Fruit fly (Drosophila melanogaster) whole organism, embryonic: ENCODE results near the gene CG13114.
A peak's percentile ranks its signal among the peaks of the same experiment; 100 is the strongest.

ENCODE experiments used
- Abd-B ChIP-seq: fragments of 200-800 bp; sonication (Bioruptor generic); optimal IDR thresholded peaks from 2 replicates; lab custom pipeline; 2018; ENCODE audit warnings: missing biosample characterization, mild to moderate bottlenecking, missing genetic modification characterization, moderate library complexity
- Atf3 ChIP-seq: fragments of 200-800 bp; sonication (Bioruptor generic); optimal IDR thresholded peaks from 3 replicates; lab custom pipeline; 2016; ENCODE audit warnings: missing biosample characterization, missing genetic modification characterization
- Bgb ChIP-seq: fragments of 200-800 bp; sonication (Bioruptor generic); IDR thresholded peaks from 2 replicates; pipeline ENCODE4 v1.3.6; 2022; ENCODE audit warnings: missing biosample characterization, missing genetic modification characterization; ENCODE audit not compliant: partially characterized antibody
- CG10565 ChIP-seq: fragments of 200-800 bp; sonication (Bioruptor generic); optimal IDR thresholded peaks from 3 replicates; lab custom pipeline; 2016; ENCODE audit warnings: missing biosample characterization, mild to moderate bottlenecking, missing genetic modification characterization
- CG10959 ChIP-seq: fragments of 200-800 bp; sonication (Bioruptor generic); IDR thresholded peaks from 2 replicates; pipeline ENCODE4 v1.3.6; 2022; ENCODE audit warnings: missing biosample characterization, missing genetic modification characterization
- CG12071 ChIP-seq: fragments of 200-800 bp; sonication (Bioruptor generic); optimal IDR thresholded peaks from 3 replicates; lab custom pipeline; 2018; ENCODE audit warnings: missing biosample characterization, mild to moderate bottlenecking, missing genetic modification characterization
- CG14667 ChIP-seq: fragments of 200-800 bp; sonication (Bioruptor generic); IDR thresholded peaks from 2 replicates; pipeline ENCODE4 v1.3.6; 2022; ENCODE audit warnings: missing biosample characterization, missing genetic modification characterization
- CG14965 ChIP-seq: fragments of 200-800 bp; sonication (Bioruptor generic); optimal IDR thresholded peaks from 2 replicates; lab custom pipeline; 2016; ENCODE audit warnings: missing biosample characterization, missing genetic modification characterization, borderline replicate concordance
- CG18599 ChIP-seq: fragments of 200-800 bp; sonication (Bioruptor generic); optimal IDR thresholded peaks from 3 replicates; lab custom pipeline; 2017; ENCODE audit warnings: missing biosample characterization, missing genetic modification characterization, mild to moderate bottlenecking, moderate library complexity, missing genetic modification reagents
- CG2889 ChIP-seq: fragments of 200-800 bp; sonication (Bioruptor generic); IDR thresholded peaks from 3 replicates; pipeline ENCODE4 v1.3.6; 2022; ENCODE audit warnings: missing biosample characterization, missing genetic modification characterization
- CG34224 ChIP-seq: fragments of 200-800 bp; sonication (Bioruptor generic); IDR thresholded peaks from 3 replicates; pipeline ENCODE4 v1.3.6; 2022; ENCODE audit warnings: missing biosample characterization, missing genetic modification characterization; ENCODE audit not compliant: partially characterized antibody
- CG42726 ChIP-seq: fragments of 200-800 bp; sonication (Bioruptor generic); IDR thresholded peaks from 2 replicates; pipeline ENCODE4 v1.3.6; 2022; ENCODE audit warnings: missing biosample characterization, missing genetic modification characterization; ENCODE audit not compliant: partially characterized antibody
- CG4328 ChIP-seq: fragments of 200-800 bp; sonication (Bioruptor generic); optimal IDR thresholded peaks from 3 replicates; lab custom pipeline; 2017; ENCODE audit warnings: missing biosample characterization, missing genetic modification reagents, missing genetic modification characterization
- CG43689 ChIP-seq: fragments of 200-800 bp; sonication (Bioruptor generic); IDR thresholded peaks from 2 replicates; pipeline ENCODE4 v1.3.6; 2022; ENCODE audit warnings: missing biosample characterization, missing genetic modification characterization
- CG6175 ChIP-seq: fragments of 200-800 bp; sonication (Bioruptor generic); IDR thresholded peaks from 3 replicates; pipeline ENCODE4 v1.3.6; 2022; ENCODE audit warnings: missing biosample characterization, missing genetic modification characterization
- CG6813 ChIP-seq: fragments of 200-800 bp; sonication (Bioruptor generic); optimal IDR thresholded peaks from 2 replicates; lab custom pipeline; 2017; ENCODE audit warnings: missing biosample characterization, missing genetic modification characterization, mild to moderate bottlenecking, moderate library complexity, missing genetic modification reagents
- CG7271 ChIP-seq: fragments of 200-800 bp; sonication (Bioruptor generic); optimal IDR thresholded peaks from 2 replicates; lab custom pipeline; 2018; ENCODE audit warnings: missing biosample characterization, mild to moderate bottlenecking, missing genetic modification characterization, moderate library complexity
- CG8388 ChIP-seq: fragments of 200-800 bp; sonication (Bioruptor generic); optimal IDR thresholded peaks from 2 replicates; lab custom pipeline; 2019; ENCODE audit warnings: missing biosample characterization, mild to moderate bottlenecking, missing genetic modification characterization, moderate library complexity
- Drgx ChIP-seq: fragments of 200-800 bp; sonication (Bioruptor generic); IDR thresholded peaks from 2 replicates; pipeline ENCODE4 v1.3.6; 2022; ENCODE audit warnings: missing biosample characterization, missing genetic modification characterization
- Ets65A ChIP-seq: fragments of 200-800 bp; sonication (Bioruptor generic); peaks from one replicate; lab custom pipeline; 2016; ENCODE audit warnings: missing biosample characterization, missing genetic modification characterization
- HHEX ChIP-seq: fragments of 200-800 bp; sonication (Bioruptor generic); optimal IDR thresholded peaks from 3 replicates; lab custom pipeline; 2017; ENCODE audit warnings: missing biosample characterization, mild to moderate bottlenecking, missing genetic modification characterization, missing genetic modification reagents
- HLH3B ChIP-seq: fragments of 200-800 bp; sonication (Bioruptor generic); IDR thresholded peaks from 2 replicates; pipeline ENCODE4 v1.3.6; 2022; ENCODE audit warnings: missing biosample characterization, missing genetic modification characterization
- Max ChIP-seq: fragments of 200-800 bp; sonication (Bioruptor generic); optimal IDR thresholded peaks from 2 replicates; lab custom pipeline; 2016; ENCODE audit warnings: missing biosample characterization, mild to moderate bottlenecking, missing genetic modification characterization
- Nf-YC ChIP-seq: fragments of 200-800 bp; optimal IDR thresholded peaks from 3 replicates; lab custom pipeline; 2019; ENCODE audit warnings: missing biosample characterization, mild to moderate bottlenecking, missing genetic modification characterization, moderate library complexity
- Rfx ChIP-seq: fragments of 200-800 bp; sonication (Bioruptor generic); IDR thresholded peaks from 2 replicates; pipeline ENCODE4 v1.3.6; 2022; ENCODE audit warnings: missing biosample characterization, missing genetic modification characterization
- Ssrp ChIP-seq: fragments of 200-800 bp; sonication (Bioruptor generic); optimal IDR thresholded peaks from 2 replicates; lab custom pipeline; 2018; ENCODE audit warnings: missing biosample characterization, mild to moderate bottlenecking, missing genetic modification characterization, moderate library complexity
- Stat92E ChIP-seq, 3 experiments: fragments of >200 bp in 2 of 3; fragments of 200-800 bp in 1 of 3; sonication (Bioruptor generic) in 1 of 3; optimal IDR thresholded peaks; 2 replicates each; lab custom pipeline; 2017 to 2019; ENCODE audit warnings: missing biosample characterization in 3 of 3, missing genetic modification characterization in 3 of 3, mild to moderate bottlenecking in 1 of 3, moderate library complexity in 1 of 3
- Trl ChIP-seq, 3 experiments: fragments of >200 bp in 2 of 3; fragments of 200-800 bp in 1 of 3; sonication (Bioruptor generic) in 1 of 3; optimal IDR thresholded peaks; 2 replicates in 1 of 3; 3 replicates in 2 of 3; lab custom pipeline; 2016 to 2017; ENCODE audit warnings: missing biosample characterization in 1 of 3, missing genetic modification characterization in 1 of 3
- Vsx1 ChIP-seq: fragments of 200-800 bp; sonication (Bioruptor generic); optimal IDR thresholded peaks from 2 replicates; lab custom pipeline; 2017; ENCODE audit warnings: missing biosample characterization, mild to moderate bottlenecking, missing genetic modification characterization, missing genetic modification reagents
- aop ChIP-seq: fragments of 200-800 bp; sonication (Bioruptor generic); IDR thresholded peaks from 2 replicates; pipeline ENCODE4 v1.3.6; 2022; ENCODE audit warnings: missing biosample characterization, missing genetic modification characterization
- bbx ChIP-seq: fragments of 200-800 bp; sonication (Bioruptor generic); IDR thresholded peaks from 2 replicates; pipeline ENCODE4 v1.3.6; 2022; ENCODE audit warnings: missing biosample characterization, missing genetic modification characterization; ENCODE audit not compliant: partially characterized antibody
- cad ChIP-seq: fragments of >200 bp; optimal IDR thresholded peaks from 2 replicates; lab custom pipeline; 2017; ENCODE audit warnings: missing biosample characterization, missing genetic modification characterization
- chm ChIP-seq: fragments of 200-800 bp; sonication (Bioruptor generic); IDR thresholded peaks from 2 replicates; pipeline ENCODE4 v1.3.6; 2022; ENCODE audit warnings: missing biosample characterization, missing genetic modification characterization
- ci ChIP-seq: fragments of 200-800 bp; sonication (Bioruptor generic); IDR thresholded peaks from 3 replicates; pipeline ENCODE4 v1.3.6; 2022; ENCODE audit warnings: missing biosample characterization, missing genetic modification characterization
- crp ChIP-seq, 2 experiments: fragments of 200-800 bp; sonication (Bioruptor generic); optimal IDR thresholded peaks; 2 replicates in 1 of 2; 3 replicates in 1 of 2; lab custom pipeline; 2017; ENCODE audit warnings: missing biosample characterization in 2 of 2, missing genetic modification characterization in 2 of 2, mild to moderate bottlenecking in 1 of 2, moderate library complexity in 1 of 2
- dysf ChIP-seq: fragments of 200-800 bp; sonication (Bioruptor generic); IDR thresholded peaks from 3 replicates; pipeline ENCODE4 v1.3.6; 2022; ENCODE audit warnings: missing biosample characterization, missing genetic modification characterization
- gce ChIP-seq: fragments of 200-800 bp; sonication (Bioruptor generic); IDR thresholded peaks from 3 replicates; pipeline ENCODE4 v1.3.6; 2022; ENCODE audit warnings: missing biosample characterization, missing genetic modification characterization
- gfzf ChIP-seq: fragments of 200-800 bp; sonication (Bioruptor generic); optimal IDR thresholded peaks from 2 replicates; lab custom pipeline; 2016; ENCODE audit warnings: missing biosample characterization, mild to moderate bottlenecking, missing genetic modification characterization, moderate library complexity
- luna ChIP-seq: fragments of 200-800 bp; sonication (Bioruptor generic); optimal IDR thresholded peaks from 2 replicates; lab custom pipeline; 2016; ENCODE audit warnings: missing biosample characterization, missing genetic modification characterization
- otp ChIP-seq: fragments of 200-800 bp; sonication (Bioruptor generic); IDR thresholded peaks from 3 replicates; pipeline ENCODE4, ENCODE4 v1.3.6; 2022; ENCODE audit warnings: missing biosample characterization, missing genetic modification characterization
- phol ChIP-seq: fragments of 200-800 bp; sonication (Bioruptor generic); optimal IDR thresholded peaks from 3 replicates; lab custom pipeline; 2018; ENCODE audit warnings: missing biosample characterization, mild to moderate bottlenecking, missing genetic modification characterization, moderate library complexity
- pum ChIP-seq: fragments of 200-800 bp; sonication (Bioruptor generic); optimal IDR thresholded peaks from 2 replicates; lab custom pipeline; 2016; ENCODE audit warnings: missing biosample characterization, missing genetic modification characterization
- run ChIP-seq: fragments of 200-800 bp; sonication (Bioruptor generic); optimal IDR thresholded peaks from 3 replicates; lab custom pipeline; 2018; ENCODE audit warnings: missing biosample characterization, mild to moderate bottlenecking, missing genetic modification characterization
- shn ChIP-seq: fragments of 200-800 bp; sonication (Bioruptor generic); optimal IDR thresholded peaks from 3 replicates; lab custom pipeline; 2016; ENCODE audit warnings: missing biosample characterization, missing genetic modification characterization
- sima ChIP-seq: fragments of 200-800 bp; sonication (Bioruptor generic); optimal IDR thresholded peaks from 2 replicates; lab custom pipeline; 2016; ENCODE audit warnings: missing biosample characterization, missing genetic modification characterization
- tap ChIP-seq: fragments of 200-800 bp; optimal IDR thresholded peaks from 3 replicates; lab custom pipeline; 2019; ENCODE audit warnings: missing biosample characterization, mild to moderate bottlenecking, missing genetic modification characterization, moderate library complexity
- wor ChIP-seq: fragments of 200-800 bp; sonication (Bioruptor generic); IDR thresholded peaks from 2 replicates; pipeline ENCODE4 v1.3.6; 2022; ENCODE audit warnings: missing biosample characterization, missing genetic modification characterization
- yki ChIP-seq: fragments of >200 bp; optimal IDR thresholded peaks from 3 replicates; lab custom pipeline; 2018

The CG13114 gene

DNA sequence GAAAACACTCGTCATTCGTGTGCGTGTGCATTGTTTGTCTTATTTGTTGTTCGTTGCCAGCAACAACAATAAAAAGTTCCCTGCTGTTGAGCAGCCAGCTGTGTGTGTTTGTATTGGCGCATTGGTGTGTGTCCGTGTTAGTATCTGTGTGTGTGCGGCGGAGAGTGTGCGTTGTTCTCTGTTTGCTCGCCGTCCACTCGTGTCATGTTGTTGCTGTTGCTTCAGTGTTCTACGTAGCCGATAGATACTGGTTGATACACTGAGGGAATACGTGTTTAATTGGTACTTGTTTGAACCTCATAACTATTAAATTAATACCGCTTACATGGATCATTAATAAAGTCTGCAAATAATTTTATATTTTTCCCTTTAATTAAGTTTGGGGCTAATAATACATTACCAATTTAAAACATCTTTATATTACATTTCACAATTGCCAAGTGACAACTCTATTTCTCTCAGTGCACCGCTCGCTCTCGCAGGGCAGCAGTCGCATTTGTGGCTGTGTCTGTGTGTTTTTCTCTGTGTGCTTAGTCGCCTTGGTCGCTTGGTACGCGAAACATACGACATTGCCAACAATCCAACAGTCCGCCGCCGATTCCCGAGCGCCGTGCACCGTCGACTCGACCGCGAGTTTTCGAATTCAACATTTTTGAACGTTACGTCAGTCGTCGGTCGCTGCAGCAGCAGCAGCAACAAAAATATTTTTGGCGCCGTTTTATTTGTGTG, 22.9 kb downstream of the CG13114 start, which contains the start of gene brwl (continued):
- TF ChIP-seq aop (GFP tag; lab: Robert Waterston, UW) = peak; percentile 59; the same call in 1 of the 2 replicates
- TF ChIP-seq CG4328 (GFP tag; lab: Kevin White, UChicago) = peak; percentile 99
- TF ChIP-seq pum (GFP tag; lab: Kevin White, UChicago) = peak; percentile 98
- peak; percentile 95 for TF ChIP-seq sima (GFP tag; lab: Kevin White, UChicago)
- peak; percentile 98 for TF ChIP-seq CG10959 (GFP tag; lab: Robert Waterston, UW)
- peak; percentile 100 for TF ChIP-seq Ets65A (GFP tag; lab: Kevin White, UChicago)
- peak; percentile 98 for TF ChIP-seq HLH3B (GFP tag; lab: Robert Waterston, UW)
- peak; percentile 95 for TF ChIP-seq chm (GFP tag; lab: Robert Waterston, UW)
- TF ChIP-seq CG6813 (GFP tag; lab: Kevin White, UChicago) = peak; percentile 99
- TF ChIP-seq run (tag; lab: Kevin White, UChicago) = peak; percentile 98
- TF ChIP-seq CG8388 = peak; percentile 99
- peak; percentile 99 for TF ChIP-seq Ssrp
- TF ChIP-seq Rfx (GFP tag; lab: Robert Waterston, UW) = peak; percentile 99
- no peak for TF ChIP-seq CG42726
- TF ChIP-seq wor (GFP tag; lab: Robert Waterston, UW) = peak; percentile 98
- peak; percentile 96 for TF ChIP-seq shn (GFP tag; lab: Kevin White, UChicago)
- peak; percentile 13 for TF ChIP-seq yki (lab: Kevin White, UChicago)
- TF ChIP-seq phol (tag; lab: Kevin White, UChicago) = peak; percentile 99
- TF ChIP-seq CG43689 = peak; percentile 93
- peak; percentile 57; the same call in 1 of the 2 replicates for TF ChIP-seq bbx (GFP tag; lab: Robert Waterston, UW)
- peak; percentile 99 for TF ChIP-seq dysf (GFP tag; lab: Robert Waterston, UW)
- TF ChIP-seq Bgb (GFP tag; lab: Robert Waterston, UW) = peak; percentile 42
- peak; percentile 93 for TF ChIP-seq luna (GFP tag; lab: Kevin White, UChicago)
- peak; percentile 96 for TF ChIP-seq otp (GFP tag; lab: Robert Waterston, UW)
- peak; percentile 97 for TF ChIP-seq CG2889
- TF ChIP-seq Abd-B (GFP tag; lab: Kevin White, UChicago) = peak; percentile 98
- peak; percentile 84 for TF ChIP-seq CG14965
- peak; percentile 99 for TF ChIP-seq tap (tag; lab: Kevin White, UChicago)
- TF ChIP-seq CG6175 (GFP tag; lab: Robert Waterston, UW) = peak; percentile 94
- peak; percentile 97 for TF ChIP-seq CG7271 (tag; lab: Kevin White, UChicago)
- TF ChIP-seq Vsx1 (GFP tag; lab: Kevin White, UChicago) = peak; percentile 98
- peak; percentile 93 for TF ChIP-seq CG10565 (GFP tag; lab: Kevin White, UChicago)
- no peak for TF ChIP-seq cad (GFP tag; lab: Kevin White, UChicago)
- TF ChIP-seq crp (GFP tag; optimal IDR thresholded peaks at IDR 0.05; lab: Kevin White, UChicago) = peak; percentile 42 to 78
- peak; percentile 99 for TF ChIP-seq Max (GFP tag; lab: Kevin White, UChicago)
- TF ChIP-seq Trl (optimal IDR thresholded peaks at IDR 0.05; lab: Kevin White, UChicago) = peak; percentile 64 to 84
- TF ChIP-seq Trl (GFP tag; optimal IDR thresholded peaks at IDR 0.05; lab: Kevin White, UChicago) = peak; percentile 98
- TF ChIP-seq Stat92E (GFP tag; optimal IDR thresholded peaks at IDR 0.05; lab: Kevin White, UChicago) = peak in 1 of 3 experiments; percentile 97
- TF ChIP-seq ci (GFP tag; lab: Robert Waterston, UW) = peak; percentile 98
- TF ChIP-seq Drgx = peak; percentile 99
- TF ChIP-seq HHEX (GFP tag; lab: Kevin White, UChicago) = peak; percentile 99
- TF ChIP-seq CG12071 (GFP tag; lab: Kevin White, UChicago) = peak; percentile 97
- TF ChIP-seq CG34224 (GFP tag; lab: Robert Waterston, UW) = no peak
- peak; percentile 99 for TF ChIP-seq CG18599 (GFP tag; lab: Kevin White, UChicago)
- TF ChIP-seq CG14667 (GFP tag; lab: Robert Waterston, UW) = peak; percentile 98
- TF ChIP-seq Atf3 = peak; percentile 98
- TF ChIP-seq Nf-YC = peak; percentile 93
- peak; percentile 24 for TF ChIP-seq gfzf (GFP tag; lab: Kevin White, UChicago)
- TF ChIP-seq gce (GFP tag; lab: Robert Waterston, UW) = peak; percentile 94
